Fruit fly (Drosophila melanogaster): Measurements from ENCODE around the gene CG6865.
A peak's percentile ranks its signal among the peaks of the same experiment; 100 is the strongest.

CG6865 gene

dm6 chr3L:18890283-18891175 lies 27.1 kb downstream of the CG6865 start, which contains the start of gene CG3961 (continued):
- peak; percentile 43 for TF ChIP-seq stwl (tag; optimal IDR thresholded peaks at IDR 0.05)
- no peak for TF ChIP-seq usp (GFP tag; optimal IDR thresholded peaks at IDR 0.05)
- TF ChIP-seq Drgx (GFP tag; IDR thresholded peaks at IDR 0.05) = peak; percentile 93
- peak; percentile 72 for TF ChIP-seq Antp (GFP tag; optimal IDR thresholded peaks at IDR 0.05)
- peak; percentile 96 for TF ChIP-seq unpg (GFP tag; optimal IDR thresholded peaks at IDR 0.05)
- TF ChIP-seq sqz (GFP tag; optimal IDR thresholded peaks at IDR 0.05) = peak; percentile 97
- no peak for TF ChIP-seq Doc2 (GFP tag; IDR thresholded peaks at IDR 0.05)
- TF ChIP-seq CG12071 (GFP tag; optimal IDR thresholded peaks at IDR 0.05) = peak; percentile 72
- TF ChIP-seq CG9437 (GFP tag; optimal IDR thresholded peaks at IDR 0.05) = peak; percentile 97
- TF ChIP-seq Nf-YC (tag; optimal IDR thresholded peaks at IDR 0.05) = peak; percentile 89
- peak; percentile 40 for TF ChIP-seq Ets97D (GFP tag; optimal IDR thresholded peaks at IDR 0.05)
- peak; percentile 97 for TF ChIP-seq CG11695 (GFP tag; IDR thresholded peaks at IDR 0.05)
- peak; percentile 57 for TF ChIP-seq CG7271 (tag; optimal IDR thresholded peaks at IDR 0.05)
- TF ChIP-seq ham (GFP tag; IDR thresholded peaks at IDR 0.05) = 0 out of 2 replicates have a peak, but pooled peaks have one; percentile 36
- TF ChIP-seq Mrtf (GFP tag; IDR thresholded peaks at IDR 0.05) = peak; percentile 84; the same call in 1 of the 3 replicates
- peak; percentile 94 for TF ChIP-seq CG30431 (GFP tag; optimal IDR thresholded peaks at IDR 0.05)
- TF ChIP-seq Dek (tag; optimal IDR thresholded peaks at IDR 0.05) = peak; percentile 93
- peak; percentile 82 for TF ChIP-seq CG18011 (GFP tag; optimal IDR thresholded peaks at IDR 0.05)
- peak; percentile 93 for TF ChIP-seq CG3838 (GFP tag; optimal IDR thresholded peaks at IDR 0.05)
- peak; percentile 98 for TF ChIP-seq CG1602 (GFP tag; optimal IDR thresholded peaks at IDR 0.05)
- TF ChIP-seq HLH3B (GFP tag; IDR thresholded peaks at IDR 0.05) = peak; percentile 95
- peak; percentile 99 for TF ChIP-seq sens (GFP tag)

dm6 chr3L:18891986-18892385 lies 28.5 kb downstream of the CG6865 start, which contains the start of gene NijB:
Gene NijB, plus strand, starts transcription at chr3L:18892383.
- TF ChIP-seq sqz (GFP tag; optimal IDR thresholded peaks at IDR 0.05) (peak; percentile 85), CG8290 (GFP tag; optimal IDR thresholded peaks at IDR 0.05) (peak; percentile 3), CG8290 (tag; optimal IDR thresholded peaks at IDR 0.05) (peak in 1 of 2 experiments; percentile 8), CTCF (GFP tag; optimal IDR thresholded peaks at IDR 0.05) (peak; percentile 11), Lhr (GFP tag; optimal IDR thresholded peaks at IDR 0.05) (peak; percentile 23), chinmo (GFP tag; IDR thresholded peaks at IDR 0.05; ENCODE audit: partially characterized antibody) (0 out of 4 replicates have a peak, but pooled peaks have one; percentile 30), Med (GFP tag) (peak; percentile 44), Hr3 (GFP tag; optimal IDR thresholded peaks at IDR 0.05) (peak; percentile 80), CG17359 (tag; optimal IDR thresholded peaks at IDR 0.05) (peak; percentile 63), Pdp1 (GFP tag; optimal IDR thresholded peaks at IDR 0.05) (peak in 1 of 2 experiments; percentile 60), NK7.1 (GFP tag; optimal IDR thresholded peaks at IDR 0.05) (no peak), E2f2 (GFP tag; IDR thresholded peaks at IDR 0.05) (peak; percentile 12; the same call in 1 of the 2 replicates), CG2199 (GFP tag; IDR thresholded peaks at IDR 0.05) (0 out of 3 replicates have a peak, but pooled peaks have one; percentile 45), sens (GFP tag) (peak; percentile 71), D19A (tag; optimal IDR thresholded peaks at IDR 0.05) (peak; percentile 32), pita (GFP tag; optimal IDR thresholded peaks at IDR 0.05) (peak; percentile 61), CG13123 (GFP tag; optimal IDR thresholded peaks at IDR 0.05) (no peak), exex (tag; optimal IDR thresholded peaks at IDR 0.05) (no peak), crol (GFP tag; IDR thresholded peaks at IDR 0.05) (no peak), sd (tag; optimal IDR thresholded peaks at IDR 0.05) (peak; percentile 30), sug (tag; optimal IDR thresholded peaks at IDR 0.05) (peak; percentile 4), CG34376 (GFP tag; optimal IDR thresholded peaks at IDR 0.05) (peak; percentile 12), sim (GFP tag; IDR thresholded peaks at IDR 0.05) (no peak), HmgZ (tag; optimal IDR thresholded peaks at IDR 0.05) (peak; percentile 52), pfk (GFP tag; optimal IDR thresholded peaks at IDR 0.05) (no peak), CG6683 (GFP tag; optimal IDR thresholded peaks at IDR 0.05) (no peak), CG11085 (GFP tag; IDR thresholded peaks at IDR 0.05) (no peak), CG3407 (GFP tag; optimal IDR thresholded peaks at IDR 0.05) (no peak), Stat92E (GFP tag; optimal IDR thresholded peaks at IDR 0.05) (no peak)
